Fruit fly (Drosophila melanogaster) whole organism, embryonic: ENCODE results near the gene da.

ENCODE experiments used
- Bgb ChIP-seq: fragments of 200-800 bp; sonication (Bioruptor generic); IDR thresholded peaks from 2 replicates; pipeline ENCODE4 v1.3.6; 2022; ENCODE audit warnings: missing biosample characterization, missing genetic modification characterization; ENCODE audit not compliant: partially characterized antibody
- BtbVII ChIP-seq: fragments of 200-800 bp; sonication (Bioruptor generic); optimal IDR thresholded peaks from 3 replicates; lab custom pipeline; 2017; ENCODE audit warnings: missing biosample characterization, mild to moderate bottlenecking, missing genetic modification characterization
- CG10462 ChIP-seq: fragments of 200-800 bp; sonication (Bioruptor generic); optimal IDR thresholded peaks from 2 replicates; lab custom pipeline; 2016; ENCODE audit warnings: missing biosample characterization, missing genetic modification characterization
- CG11247 ChIP-seq: fragments of 200-800 bp; sonication (Bioruptor generic); IDR thresholded peaks from 2 replicates; pipeline ENCODE4 v1.3.6; 2022; ENCODE audit warnings: missing biosample characterization, missing genetic modification characterization
- CG11456 ChIP-seq: fragments of 200-800 bp; sonication (Bioruptor generic); IDR thresholded peaks from 3 replicates; pipeline ENCODE4 v1.3.6; 2022; ENCODE audit warnings: missing biosample characterization, missing genetic modification characterization
- CG1233 ChIP-seq: fragments of 200-800 bp; sonication (Bioruptor generic); optimal IDR thresholded peaks from 4 replicates; lab custom pipeline; 2018; ENCODE audit warnings: missing biosample characterization, mild to moderate bottlenecking, missing genetic modification characterization
- CG12769 ChIP-seq: fragments of 200-800 bp; sonication (Bioruptor generic); optimal IDR thresholded peaks from 2 replicates; lab custom pipeline; 2019; ENCODE audit warnings: missing biosample characterization, mild to moderate bottlenecking, missing genetic modification characterization, moderate library complexity
- CG14050 ChIP-seq: fragments of 200-800 bp; sonication (Bioruptor generic); IDR thresholded peaks from 3 replicates; pipeline ENCODE4 v1.3.6; 2022; ENCODE audit warnings: missing biosample characterization, missing genetic modification characterization
- CG15269 ChIP-seq: fragments of 200-800 bp; sonication (Bioruptor generic); optimal IDR thresholded peaks from 2 replicates; lab custom pipeline; 2018; ENCODE audit warnings: missing biosample characterization, mild to moderate bottlenecking, missing genetic modification characterization, moderate library complexity
- CG15514 ChIP-seq: fragments of 200-800 bp; sonication (Bioruptor generic); optimal IDR thresholded peaks from 3 replicates; lab custom pipeline; 2017; ENCODE audit warnings: missing biosample characterization, missing genetic modification characterization, mild to moderate bottlenecking, moderate library complexity, missing genetic modification reagents
- CG17328 ChIP-seq: fragments of 200-800 bp; sonication (Bioruptor generic); IDR thresholded peaks from 2 replicates; pipeline ENCODE4 v1.3.6; 2022; ENCODE audit warnings: missing biosample characterization, missing genetic modification characterization
- CG18011 ChIP-seq: fragments of 200-800 bp; sonication (Bioruptor generic); optimal IDR thresholded peaks from 2 replicates; lab custom pipeline; 2017; ENCODE audit warnings: missing biosample characterization, missing genetic modification characterization, mild to moderate bottlenecking, moderate library complexity, missing genotype
- CG2712 ChIP-seq: fragments of 200-800 bp; optimal IDR thresholded peaks from 3 replicates; lab custom pipeline; 2019; ENCODE audit warnings: missing biosample characterization, mild to moderate bottlenecking, missing genetic modification characterization, moderate library complexity
- CG30403 ChIP-seq: fragments of 200-800 bp; sonication (Bioruptor generic); optimal IDR thresholded peaks from 3 replicates; lab custom pipeline; 2016; ENCODE audit warnings: missing biosample characterization, missing genetic modification characterization
- CG32532 ChIP-seq: fragments of 200-800 bp; sonication (Bioruptor generic); IDR thresholded peaks from 2 replicates; pipeline ENCODE4 v1.3.6; 2022; ENCODE audit warnings: missing biosample characterization, missing genetic modification characterization
- CG3838 ChIP-seq: fragments of 200-800 bp; sonication (Bioruptor generic); optimal IDR thresholded peaks from 3 replicates; lab custom pipeline; 2016; ENCODE audit warnings: missing biosample characterization, missing genetic modification characterization
- CG4404 ChIP-seq: fragments of 200-800 bp; sonication (Bioruptor generic); IDR thresholded peaks from 2 replicates; pipeline ENCODE4 v1.3.6; 2022; ENCODE audit warnings: missing biosample characterization, missing genetic modification characterization
- CG4424 ChIP-seq: fragments of 200-800 bp; sonication (Bioruptor generic); optimal IDR thresholded peaks from 3 replicates; lab custom pipeline; 2016; ENCODE audit warnings: missing biosample characterization, missing genetic modification characterization
- CG7357 ChIP-seq: fragments of 200-800 bp; sonication (Bioruptor generic); IDR thresholded peaks from 3 replicates; pipeline ENCODE4 v1.3.6; 2022; ENCODE audit warnings: missing biosample characterization, missing genetic modification characterization
- CG8290 ChIP-seq, 3 experiments: fragments of 200-800 bp; sonication (Bioruptor generic); optimal IDR thresholded peaks; 2 replicates each; lab custom pipeline; 2016 to 2019; ENCODE audit warnings: missing biosample characterization in 3 of 3, missing genetic modification characterization in 3 of 3, mild to moderate bottlenecking in 2 of 3, moderate library complexity in 1 of 3
- Dad ChIP-seq: fragments of 200-800 bp; sonication (Bioruptor generic); optimal IDR thresholded peaks from 3 replicates; lab custom pipeline; 2016; ENCODE audit warnings: missing biosample characterization, missing genetic modification characterization
- Drgx ChIP-seq: fragments of 200-800 bp; sonication (Bioruptor generic); IDR thresholded peaks from 2 replicates; pipeline ENCODE4 v1.3.6; 2022; ENCODE audit warnings: missing biosample characterization, missing genetic modification characterization
- ERR ChIP-seq: fragments of 200-800 bp; sonication (Bioruptor generic); optimal IDR thresholded peaks from 2 replicates; lab custom pipeline; 2016; ENCODE audit warnings: missing biosample characterization, missing genetic modification characterization
- Med ChIP-seq: fragments of 200-800 bp; sonication (Bioruptor generic); peaks from one replicate; lab custom pipeline; 2016; ENCODE audit warnings: missing biosample characterization, missing genetic modification characterization, mild to moderate bottlenecking, inconsistent platforms, moderate library complexity
- Mrtf ChIP-seq: fragments of 200-800 bp; sonication (Bioruptor generic); IDR thresholded peaks from 3 replicates; pipeline ENCODE4 v1.3.6; 2022; ENCODE audit warnings: missing biosample characterization, missing genetic modification characterization
- NFAT ChIP-seq: fragments of 200-800 bp; sonication (Bioruptor generic); IDR thresholded peaks from 2 replicates; pipeline ENCODE4 v1.3.6; 2022; ENCODE audit warnings: missing biosample characterization, missing genetic modification characterization
- Nf-YC ChIP-seq: fragments of 200-800 bp; optimal IDR thresholded peaks from 3 replicates; lab custom pipeline; 2019; ENCODE audit warnings: missing biosample characterization, mild to moderate bottlenecking, missing genetic modification characterization, moderate library complexity
- Rx ChIP-seq: fragments of 200-800 bp; sonication (Bioruptor generic); IDR thresholded peaks from 2 replicates; pipeline ENCODE4 v1.3.6; 2022; ENCODE audit warnings: missing biosample characterization, missing genetic modification characterization
- Sox100B ChIP-seq: fragments of 200-800 bp; sonication (Bioruptor generic); optimal IDR thresholded peaks from 3 replicates; lab custom pipeline; 2018; ENCODE audit warnings: missing biosample characterization, mild to moderate bottlenecking, missing genetic modification characterization
- Sry-δ ChIP-seq: fragments of 200-800 bp; sonication (Bioruptor generic); optimal IDR thresholded peaks from 2 replicates; lab custom pipeline; 2016; ENCODE audit warnings: missing biosample characterization, missing genetic modification characterization
- Taf1 ChIP-seq: fragments of 200-800 bp; sonication (Bioruptor generic); IDR thresholded peaks from 2 replicates; pipeline ENCODE4 v1.3.6; 2022; ENCODE audit warnings: missing biosample characterization, missing genetic modification characterization
- al ChIP-seq: fragments of 200-800 bp; sonication (Bioruptor generic); IDR thresholded peaks from 2 replicates; pipeline ENCODE4 v1.3.6; 2022; ENCODE audit warnings: missing biosample characterization, missing genetic modification characterization
- amos ChIP-seq: fragments of 200-800 bp; sonication (Bioruptor generic); IDR thresholded peaks from 2 replicates; pipeline ENCODE4 v1.3.6; 2022; ENCODE audit warnings: missing biosample characterization, missing genetic modification characterization; ENCODE audit not compliant: partially characterized antibody
- chinmo ChIP-seq: fragments of 200-800 bp; sonication (Bioruptor generic); IDR thresholded peaks from 4 replicates; pipeline ENCODE4 v1.3.6; 2022; ENCODE audit warnings: missing biosample characterization, missing genetic modification characterization; ENCODE audit not compliant: partially characterized antibody
- disco-r ChIP-seq: fragments of 200-800 bp; sonication (Bioruptor generic); optimal IDR thresholded peaks from 2 replicates; lab custom pipeline; 2016; ENCODE audit warnings: missing biosample characterization, missing genetic modification characterization
- en ChIP-seq: fragments of 200-800 bp; sonication (Bioruptor generic); optimal IDR thresholded peaks from 2 replicates; lab custom pipeline; 2016; ENCODE audit warnings: missing biosample characterization, missing genetic modification characterization
- gcm ChIP-seq: fragments of 200-800 bp; sonication (Bioruptor generic); optimal IDR thresholded peaks from 2 replicates; lab custom pipeline; 2019; ENCODE audit warnings: missing biosample characterization, mild to moderate bottlenecking, missing genetic modification characterization, moderate library complexity
- gt ChIP-seq: fragments of 200-800 bp; sonication (Bioruptor generic); IDR thresholded peaks from 2 replicates; pipeline ENCODE4 v1.3.6; 2022; ENCODE audit warnings: missing biosample characterization, missing genetic modification characterization
- hth ChIP-seq: fragments of >200 bp; optimal IDR thresholded peaks from 2 replicates; lab custom pipeline; 2017; ENCODE audit warnings: inconsistent platforms
- jumu ChIP-seq: fragments of 200-800 bp; sonication (Bioruptor generic); optimal IDR thresholded peaks from 3 replicates; lab custom pipeline; 2016; ENCODE audit warnings: missing biosample characterization, missing genetic modification characterization
- kni ChIP-seq: fragments of 200-800 bp; sonication (Bioruptor generic); optimal IDR thresholded peaks from 3 replicates; lab custom pipeline; 2017; ENCODE audit warnings: mild to moderate bottlenecking, missing biosample characterization, missing genetic modification reagents, missing genetic modification characterization
- lilli ChIP-seq: fragments of 200-800 bp; sonication (Bioruptor generic); optimal IDR thresholded peaks from 3 replicates; lab custom pipeline; 2016; ENCODE audit warnings: missing biosample characterization, missing genetic modification characterization
- lola ChIP-seq, 3 experiments: fragments of >200 bp in 2 of 3; fragments of 200-800 bp in 1 of 3; sonication (Bioruptor generic) in 1 of 3; optimal IDR thresholded peaks; 2 replicates each; lab custom pipeline; 2017 to 2019; ENCODE audit warnings: missing biosample characterization in 3 of 3, missing genetic modification characterization in 3 of 3, mild to moderate bottlenecking in 1 of 3, moderate library complexity in 1 of 3
- mld ChIP-seq: fragments of 200-800 bp; sonication (Bioruptor generic); IDR thresholded peaks from 3 replicates; pipeline ENCODE4 v1.3.6; 2022; ENCODE audit warnings: missing biosample characterization, missing genetic modification characterization; ENCODE audit not compliant: partially characterized antibody
- phol ChIP-seq: fragments of 200-800 bp; sonication (Bioruptor generic); optimal IDR thresholded peaks from 3 replicates; lab custom pipeline; 2018; ENCODE audit warnings: missing biosample characterization, mild to moderate bottlenecking, missing genetic modification characterization, moderate library complexity
- schlank ChIP-seq: fragments of 200-800 bp; sonication (Bioruptor generic); optimal IDR thresholded peaks from 2 replicates; lab custom pipeline; 2018; ENCODE audit warnings: missing biosample characterization, mild to moderate bottlenecking, missing genetic modification characterization
- sens ChIP-seq: fragments of 200-800 bp; sonication (Bioruptor generic); peaks from one replicate; lab custom pipeline; 2016; ENCODE audit warnings: missing biosample characterization, missing genetic modification characterization
- stwl ChIP-seq: fragments of 200-800 bp; sonication (Bioruptor generic); optimal IDR thresholded peaks from 3 replicates; lab custom pipeline; 2018; ENCODE audit warnings: missing biosample characterization, mild to moderate bottlenecking, missing genetic modification characterization, moderate library complexity
- twi ChIP-seq: fragments of 200-800 bp; optimal IDR thresholded peaks from 2 replicates; lab custom pipeline; 2019; ENCODE audit warnings: missing biosample characterization, mild to moderate bottlenecking, missing genetic modification characterization, moderate library complexity
- wdn ChIP-seq: fragments of 200-800 bp; sonication (Bioruptor generic); IDR thresholded peaks from 2 replicates; pipeline ENCODE4 v1.3.6; 2022; ENCODE audit warnings: missing biosample characterization, missing genetic modification characterization

da gene

DNA sequence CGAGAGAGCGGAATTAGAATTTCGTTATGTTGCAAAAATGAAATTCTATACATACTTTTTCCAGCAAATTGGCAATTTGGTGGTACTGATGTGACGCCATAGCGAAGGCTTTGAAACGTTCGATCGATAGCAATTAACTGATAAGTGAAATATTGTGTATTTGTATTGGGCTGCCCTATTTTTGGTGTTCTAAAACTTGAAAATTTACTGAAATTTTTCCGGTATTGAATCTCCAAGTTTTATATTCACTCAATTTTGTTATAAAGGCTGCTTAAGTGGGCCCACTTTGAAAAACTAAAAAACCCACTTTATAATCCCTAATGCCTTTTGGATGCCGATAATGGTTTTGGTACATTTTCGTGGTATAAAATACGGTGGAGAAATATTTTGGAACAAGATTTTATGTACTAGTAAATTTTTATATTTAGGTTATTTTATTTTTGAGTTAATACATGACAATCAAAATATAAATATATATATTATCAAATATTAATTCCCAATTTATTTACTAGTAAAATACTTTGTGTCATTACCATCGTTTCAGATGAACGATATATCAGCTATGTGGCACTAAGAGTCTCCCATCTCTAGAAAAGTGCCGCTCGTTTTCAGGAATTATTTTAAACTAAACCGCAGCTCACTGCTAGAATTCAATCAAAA lies 25.4 kb upstream of the da start, which contains the start of the genes Cand1 and pim (continued):
- TF ChIP-seq CG14050 (GFP tag; lab: Robert Waterston, UW) = no peak
- no peak for TF ChIP-seq jumu
- no peak for TF ChIP-seq CG17328 (GFP tag; lab: Robert Waterston, UW)
- peak in 1 of 3 experiments; percentile 19 for TF ChIP-seq lola (GFP tag; optimal IDR thresholded peaks at IDR 0.05; lab: Kevin White, UChicago)
- TF ChIP-seq CG32532 (GFP tag; lab: Robert Waterston, UW) = no peak
- TF ChIP-seq CG2712 (tag; lab: Kevin White, UChicago) = peak; percentile 63
- peak; percentile 15 for TF ChIP-seq twi
- no peak for TF ChIP-seq wdn (GFP tag; lab: Robert Waterston, UW)
- TF ChIP-seq CG3838 = no peak
- TF ChIP-seq CG15514 (GFP tag; lab: Kevin White, UChicago) = peak; percentile 38
- no peak for TF ChIP-seq al (GFP tag; lab: Robert Waterston, UW)
- TF ChIP-seq CG7357 (GFP tag; lab: Robert Waterston, UW) = no peak
- no peak for TF ChIP-seq ERR
- TF ChIP-seq CG18011 (GFP tag; lab: Kevin White, UChicago) = no peak
- TF ChIP-seq Nf-YC (tag; lab: Kevin White, UChicago) = peak; percentile 65
- peak; percentile 71 for TF ChIP-seq amos
- no peak for TF ChIP-seq CG1233 (GFP tag; lab: Kevin White, UChicago)
- TF ChIP-seq Med (GFP tag; lab: Kevin White, UChicago) = peak; percentile 17
- TF ChIP-seq Dad = no peak
- no peak for TF ChIP-seq CG4424 (GFP tag; lab: Kevin White, UChicago)
- no peak for TF ChIP-seq CG11247 (GFP tag; lab: Robert Waterston, UW)
- peak; percentile 57 for TF ChIP-seq phol (tag; lab: Kevin White, UChicago)
- no peak for TF ChIP-seq CG12769 (tag; lab: Kevin White, UChicago)
- TF ChIP-seq CG8290 (GFP tag; optimal IDR thresholded peaks at IDR 0.05; lab: Kevin White, UChicago) = no peak
- no peak for TF ChIP-seq CG8290 (tag; optimal IDR thresholded peaks at IDR 0.05; lab: Kevin White, UChicago)
- TF ChIP-seq Bgb (GFP tag; lab: Robert Waterston, UW) = peak; percentile 65
- TF ChIP-seq NFAT = no peak
- no peak for TF ChIP-seq schlank
- 0 out of 4 replicates have a peak, but pooled peaks have one; percentile 38 for TF ChIP-seq chinmo (GFP tag; lab: Robert Waterston, UW)
- no peak for TF ChIP-seq gcm (GFP tag; lab: Kevin White, UChicago)
- no peak for TF ChIP-seq BtbVII (GFP tag; lab: Kevin White, UChicago)
- peak; percentile 3 for TF ChIP-seq CG30403
- no peak for TF ChIP-seq disco-r (GFP tag; lab: Kevin White, UChicago)
- TF ChIP-seq Mrtf (GFP tag; lab: Robert Waterston, UW) = no peak
- TF ChIP-seq CG10462 = no peak
- no peak for TF ChIP-seq hth (lab: Kevin White, UChicago)
- no peak for TF ChIP-seq lilli (GFP tag; lab: Kevin White, UChicago)
- TF ChIP-seq Sox100B (GFP tag; lab: Kevin White, UChicago) = no peak
- no peak for TF ChIP-seq sens
- TF ChIP-seq Taf1 = no peak
- no peak for TF ChIP-seq CG15269 (tag; lab: Kevin White, UChicago)
- peak; percentile 81 for TF ChIP-seq Sry-δ (GFP tag; lab: Kevin White, UChicago)
- no peak for TF ChIP-seq CG11456 (GFP tag; lab: Robert Waterston, UW)
- TF ChIP-seq CG4404 (GFP tag; lab: Robert Waterston, UW) = no peak
- TF ChIP-seq stwl (tag; lab: Kevin White, UChicago) = peak; percentile 42
- TF ChIP-seq mld (GFP tag; lab: Robert Waterston, UW) = no peak
- TF ChIP-seq gt = no peak
- TF ChIP-seq kni = no peak
- TF ChIP-seq Rx (GFP tag; lab: Robert Waterston, UW) = no peak
- no peak for TF ChIP-seq Drgx (GFP tag; lab: Robert Waterston, UW)
- TF ChIP-seq en = no peak
